Fruit fly (Drosophila melanogaster) whole organism, wandering third instar larva: ENCODE results near the gene CG42673.
A peak's percentile ranks its signal among the peaks of the same experiment; 100 is the strongest.

Experiments used
- Abd-B ChIP-seq: fragments of >200 bp; optimal IDR thresholded peaks from 2 replicates; lab custom pipeline; 2017; ENCODE audit warnings: missing biosample characterization, missing genetic modification characterization
- CG32264 ChIP-seq: fragments of 200-800 bp; sonication (Bioruptor generic); optimal IDR thresholded peaks from 2 replicates; lab custom pipeline; 2016; ENCODE audit warnings: missing biosample characterization, missing genetic modification characterization
- CG9705 ChIP-seq: fragments of 200-800 bp; sonication (Bioruptor generic); optimal IDR thresholded peaks from 2 replicates; lab custom pipeline; 2018; ENCODE audit warnings: missing biosample characterization, mild to moderate bottlenecking, missing genetic modification characterization
- CrebA ChIP-seq: fragments of 200-800 bp; sonication (Bioruptor generic); optimal IDR thresholded peaks from 2 replicates; lab custom pipeline; 2016; ENCODE audit warnings: missing biosample characterization, mild to moderate bottlenecking, missing genetic modification characterization, borderline replicate concordance
- Dfd ChIP-seq: fragments of >200 bp; optimal IDR thresholded peaks from 2 replicates; lab custom pipeline; 2017; ENCODE audit warnings: missing biosample characterization, missing genetic modification characterization
- Dif ChIP-seq: fragments of 200-275, 200-300 bp; sonication (Bioruptor generic); optimal IDR thresholded peaks from 2 replicates; lab custom pipeline; 2018; ENCODE audit warnings: missing biosample characterization, missing genetic modification characterization; ENCODE audit not compliant: partially characterized antibody
- GATAd ChIP-seq: sonication (Bioruptor generic); optimal IDR thresholded peaks from 2 replicates; lab custom pipeline; 2016; ENCODE audit warnings: missing biosample characterization, missing genetic modification characterization
- HLH106 ChIP-seq: fragments of 200-800 bp; optimal IDR thresholded peaks from 3 replicates; lab custom pipeline; 2019; ENCODE audit warnings: missing biosample characterization, mild to moderate bottlenecking, missing genetic modification characterization, moderate library complexity
- Hnf4 ChIP-seq: fragments of 200-800 bp; sonication (Bioruptor generic); optimal IDR thresholded peaks from 2 replicates; lab custom pipeline; 2016; ENCODE audit warnings: missing biosample characterization, mild to moderate bottlenecking, missing genetic modification characterization
- Hr78 ChIP-seq: fragments of >200 bp; optimal IDR thresholded peaks from 2 replicates; lab custom pipeline; 2017; ENCODE audit warnings: missing biosample characterization, missing genetic modification characterization
- Hr83 ChIP-seq: fragments of 200-300 bp; sonication (Bioruptor generic); optimal IDR thresholded peaks from 2 replicates; lab custom pipeline; 2016; ENCODE audit warnings: missing biosample characterization, mild to moderate bottlenecking, missing genetic modification characterization, moderate library complexity; ENCODE audit not compliant: poor library complexity, severe bottlenecking
- Jra ChIP-seq: sonication (Bioruptor generic); optimal IDR thresholded peaks from 2 replicates; lab custom pipeline; 2016; ENCODE audit warnings: missing biosample characterization, missing genetic modification characterization
- Mio ChIP-seq: sonication (Bioruptor generic); optimal IDR thresholded peaks from 2 replicates; lab custom pipeline; 2016; ENCODE audit warnings: missing biosample characterization, missing genetic modification characterization
- Myc ChIP-seq: fragments of >200 bp; optimal IDR thresholded peaks from 2 replicates; lab custom pipeline; 2017
- N ChIP-seq: fragments of >200 bp; optimal IDR thresholded peaks from 2 replicates; lab custom pipeline; 2018; ENCODE audit warnings: missing biosample characterization, missing external identifiers, missing genetic modification characterization
- OdsH ChIP-seq: fragments of 200-800 bp; sonication (Bioruptor generic); optimal IDR thresholded peaks from 2 replicates; lab custom pipeline; 2016; ENCODE audit warnings: missing biosample characterization, mild to moderate bottlenecking, missing genetic modification characterization
- Rel ChIP-seq, 2 experiments: fragments of 200-800 bp; sonication (Bioruptor generic) in 1 of 2; optimal IDR thresholded peaks; 2 replicates in 1 of 2; 3 replicates in 1 of 2; lab custom pipeline; 2016 to 2019; ENCODE audit warnings: mild to moderate bottlenecking in 2 of 2, missing biosample characterization in 2 of 2, missing genetic modification characterization in 2 of 2, moderate library complexity in 1 of 2
- Sp1 ChIP-seq: fragments of 200-800 bp; sonication (Bioruptor generic); optimal IDR thresholded peaks from 3 replicates; lab custom pipeline; 2019; ENCODE audit warnings: missing biosample characterization, mild to moderate bottlenecking, missing genetic modification characterization, moderate library complexity
- Vsx2 ChIP-seq: fragments of 200-300, 225-300 bp; sonication (Bioruptor generic); optimal IDR thresholded peaks from 2 replicates; lab custom pipeline; 2018; ENCODE audit warnings: missing biosample characterization, missing genetic modification characterization; ENCODE audit not compliant: partially characterized antibody
- br ChIP-seq: fragments of 200-800 bp; sonication (Bioruptor generic); optimal IDR thresholded peaks from 2 replicates; lab custom pipeline; 2016; ENCODE audit warnings: missing biosample characterization, missing genetic modification characterization
- brk ChIP-seq: fragments of 200-800 bp; sonication (Bioruptor generic); optimal IDR thresholded peaks from 2 replicates; lab custom pipeline; 2016; ENCODE audit warnings: missing biosample characterization, mild to moderate bottlenecking, missing genetic modification characterization
- dl ChIP-seq, 2 experiments: fragments of 175-275, 200-275 bp in 1 of 2; fragments of 200-275 bp in 1 of 2; sonication (Bioruptor generic); optimal IDR thresholded peaks; lab custom pipeline; 2018; ENCODE audit warnings: mild to moderate bottlenecking in 2 of 2, missing biosample characterization in 2 of 2, missing genetic modification characterization in 2 of 2, moderate library complexity in 2 of 2; ENCODE audit not compliant: partially characterized antibody in 2 of 2, insufficient read depth in 1 of 2
- dmrt93B ChIP-seq: fragments of 200-800 bp; sonication (Bioruptor generic); optimal IDR thresholded peaks from 2 replicates; lab custom pipeline; 2018; ENCODE audit warnings: missing biosample characterization, mild to moderate bottlenecking, missing genetic modification characterization
- dsf ChIP-seq: sonication (Bioruptor generic); optimal IDR thresholded peaks from 2 replicates; lab custom pipeline; 2016; ENCODE audit warnings: missing biosample characterization, missing genetic modification characterization, borderline replicate concordance
- ey ChIP-seq: fragments of 200-800 bp; sonication (Bioruptor generic); optimal IDR thresholded peaks from 2 replicates; lab custom pipeline; 2016; ENCODE audit warnings: missing biosample characterization, missing genetic modification characterization
- foxo ChIP-seq, 2 experiments: fragments of 200-800 bp; sonication (Bioruptor generic); optimal IDR thresholded peaks; 2 replicates in 1 of 2; 3 replicates in 1 of 2; lab custom pipeline; 2016 to 2017; ENCODE audit warnings: missing biosample characterization in 2 of 2, missing genetic modification characterization in 2 of 2
- fru ChIP-seq: fragments of 200-800 bp; sonication (Bioruptor generic); optimal IDR thresholded peaks from 3 replicates; lab custom pipeline; 2016; ENCODE audit warnings: missing biosample characterization, mild to moderate bottlenecking, missing genetic modification characterization
- h ChIP-seq: fragments of 200-800 bp; sonication (Bioruptor generic); optimal IDR thresholded peaks from 3 replicates; lab custom pipeline; 2016; ENCODE audit warnings: missing biosample characterization, mild to moderate bottlenecking, missing genetic modification characterization
- jim ChIP-seq: fragments of 175-275, 200-325 bp; sonication (Bioruptor generic); optimal IDR thresholded peaks from 2 replicates; lab custom pipeline; 2016; ENCODE audit warnings: missing biosample characterization, mild to moderate bottlenecking, missing genetic modification characterization
- lola ChIP-seq: fragments of >200 bp; optimal IDR thresholded peaks from 2 replicates; lab custom pipeline; 2017; ENCODE audit warnings: missing biosample characterization, missing genetic modification characterization
- pan ChIP-seq: fragments of >200 bp; optimal IDR thresholded peaks from 2 replicates; lab custom pipeline; 2017
- psq ChIP-seq: fragments of 200-800 bp; sonication (Bioruptor generic); optimal IDR thresholded peaks from 3 replicates; lab custom pipeline; 2017; ENCODE audit warnings: missing biosample characterization, mild to moderate bottlenecking, missing genetic modification characterization, moderate library complexity
- rgr ChIP-seq: fragments of 200-800 bp; sonication (Bioruptor generic); optimal IDR thresholded peaks from 3 replicates; lab custom pipeline; 2016; ENCODE audit warnings: missing biosample characterization, mild to moderate bottlenecking, missing genetic modification characterization
- sage ChIP-seq: fragments of 200-800 bp; sonication (Bioruptor generic); optimal IDR thresholded peaks from 2 replicates; lab custom pipeline; 2016; ENCODE audit warnings: missing biosample characterization, mild to moderate bottlenecking, missing genetic modification characterization
- sv ChIP-seq: fragments of 200-800 bp; sonication (Bioruptor generic); optimal IDR thresholded peaks from 3 replicates; lab custom pipeline; 2016; ENCODE audit warnings: missing biosample characterization, missing genetic modification characterization
- tai ChIP-seq: sonication (Bioruptor generic); optimal IDR thresholded peaks from 2 replicates; lab custom pipeline; 2016; ENCODE audit warnings: missing biosample characterization, missing genetic modification characterization
- usp ChIP-seq: fragments of >200 bp; optimal IDR thresholded peaks from 2 replicates; lab custom pipeline; 2017; ENCODE audit warnings: missing biosample characterization, missing genetic modification characterization
- woc ChIP-seq: sonication (Bioruptor generic); optimal IDR thresholded peaks from 2 replicates; lab custom pipeline; 2016; ENCODE audit warnings: missing biosample characterization, mild to moderate bottlenecking, missing genetic modification characterization

Gene CG42673

DNA sequence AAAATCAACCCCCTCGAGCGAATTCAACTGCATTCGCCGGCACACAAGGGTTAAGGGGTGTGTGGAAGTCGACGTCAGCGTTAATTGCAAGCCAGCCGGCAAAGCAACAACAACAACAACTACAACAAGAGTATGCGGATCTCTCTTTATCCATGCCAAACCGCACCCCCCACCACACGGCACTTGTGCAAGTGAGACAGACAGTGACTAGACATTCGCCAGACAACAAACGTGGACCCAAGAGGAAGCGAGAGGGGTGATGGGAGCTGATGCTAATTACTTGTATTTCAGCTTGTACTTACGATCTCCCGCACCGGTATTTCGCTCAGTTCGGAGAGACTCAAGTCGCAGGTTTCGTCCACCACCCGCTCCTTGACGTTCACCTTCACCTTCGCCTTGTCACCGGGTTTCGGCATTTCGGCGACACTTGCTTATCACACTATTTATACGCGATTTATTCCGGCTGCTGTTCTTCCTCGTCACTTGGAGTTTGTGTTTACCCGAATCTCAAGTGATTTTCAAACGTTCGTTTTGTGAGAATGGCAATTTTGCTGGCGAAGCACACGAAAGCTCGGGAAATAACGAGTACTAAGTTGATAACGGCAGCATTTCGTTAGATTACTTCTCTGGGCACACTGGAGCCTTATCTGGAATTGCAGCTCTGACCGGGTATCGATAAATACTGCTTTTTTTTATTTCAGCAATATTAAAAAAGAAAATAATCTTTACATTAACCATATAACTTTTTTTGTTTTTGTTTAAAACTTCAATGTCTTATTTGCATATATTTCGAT lies 37.8 kb upstream of the CG42673 start, which contains the start of gene CG3408:
Gene CG3408, minus strand, starts transcription at position 547 of the 794 bp plus-strand sequence.
- TF ChIP-seq Vsx2 (GFP tag; lab: Kevin White, UChicago) (peak; percentile 92), sage (GFP tag; lab: Kevin White, UChicago) (no peak), dl (GFP tag; optimal IDR thresholded peaks at IDR 0.05; lab: Kevin White, UChicago; ENCODE audit: insufficient read depth in 1 of 2, partially characterized antibody in 2 of 2) (peak in 1 of 2 experiments; percentile 9), pan (no peak), woc (GFP tag; lab: Kevin White, UChicago) (peak; percentile 30), Myc (lab: Kevin White, UChicago) (peak; percentile 18), h (GFP tag; lab: Kevin White, UChicago) (peak; percentile 30), jim (GFP tag; lab: Kevin White, UChicago) (no peak), foxo (GFP tag; optimal IDR thresholded peaks at IDR 0.05; lab: Kevin White, UChicago) (peak in 1 of 2 experiments; percentile 30), ey (no peak), tai (GFP tag; lab: Kevin White, UChicago) (peak; percentile 21), Rel (GFP tag; optimal IDR thresholded peaks at IDR 0.05; lab: Kevin White, UChicago) (no peak), Rel (tag; optimal IDR thresholded peaks at IDR 0.05; lab: Kevin White, UChicago) (peak; percentile 88), Sp1 (GFP tag; lab: Kevin White, UChicago) (peak; percentile 3), psq (GFP tag; lab: Kevin White, UChicago) (peak; percentile 10), Jra (GFP tag; lab: Kevin White, UChicago) (peak; percentile 7), brk (GFP tag; lab: Kevin White, UChicago) (peak; percentile 45), Dfd (GFP tag; lab: Kevin White, UChicago) (no peak), fru (peak; percentile 9)

DNA sequence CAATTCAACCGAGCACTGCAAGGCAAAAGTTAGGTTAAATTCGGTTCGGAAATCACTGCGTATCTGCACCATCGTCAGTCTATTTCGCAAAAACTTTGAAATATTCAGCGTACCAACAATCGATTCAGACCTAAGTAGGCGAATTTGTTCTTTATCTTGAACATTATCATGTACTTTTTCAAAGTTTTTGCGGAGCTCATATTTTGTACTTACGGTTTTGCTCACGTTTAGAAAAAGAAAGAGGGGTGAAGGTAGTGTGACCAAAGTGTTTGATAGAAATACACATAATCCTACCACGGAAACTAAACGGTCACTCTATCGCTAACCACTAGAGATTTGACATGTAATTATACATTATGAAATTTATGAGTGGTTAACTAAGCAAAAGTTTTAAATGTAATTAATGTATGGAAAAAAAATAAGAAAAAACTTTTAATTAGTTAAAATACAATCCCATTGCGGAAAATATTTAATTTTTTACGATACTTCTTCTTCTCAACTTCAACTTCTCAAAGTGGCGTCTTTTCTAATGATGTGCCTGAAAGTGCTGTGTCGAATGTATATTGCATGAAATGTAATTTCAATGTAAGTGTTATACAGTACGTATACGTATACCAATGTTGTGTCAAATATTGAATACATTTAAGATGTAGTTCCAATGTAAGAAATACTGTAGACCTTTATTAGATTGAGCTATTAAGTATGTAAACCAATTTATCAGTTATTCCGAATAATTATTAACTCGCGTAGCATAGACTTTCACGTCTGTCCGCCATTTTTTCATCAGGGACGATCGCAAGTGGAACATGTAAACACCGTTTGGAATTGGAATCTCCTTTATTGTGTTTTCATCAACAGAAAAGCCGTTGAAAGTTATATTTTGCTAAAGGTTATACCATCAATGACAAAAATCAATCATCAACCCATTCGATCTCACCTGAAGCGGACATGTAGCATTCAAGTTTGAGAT lies 35.4 kb upstream of the CG42673 start, which contains the start of gene RpS9:
Gene RpS9, minus strand, starts transcription at position 245 of the 970 bp plus-strand sequence.
- TF ChIP-seq Hnf4 (GFP tag; lab: Kevin White, UChicago) (peak; percentile 27), usp (GFP tag; lab: Kevin White, UChicago) (no peak), dmrt93B (GFP tag; lab: Kevin White, UChicago) (no peak), tai (GFP tag; lab: Kevin White, UChicago) (peak; percentile 39), br (peak; percentile 6), HLH106 (tag; lab: Kevin White, UChicago) (peak; percentile 8), Dif (GFP tag; lab: Kevin White, UChicago) (no peak), CG32264 (GFP tag; lab: Kevin White, UChicago) (no peak), Vsx2 (GFP tag; lab: Kevin White, UChicago) (no peak), pan (no peak), Hr78 (GFP tag; lab: Kevin White, UChicago) (no peak), woc (GFP tag; lab: Kevin White, UChicago) (no peak), dsf (GFP tag; lab: Kevin White, UChicago) (no peak), lola (GFP tag; lab: Kevin White, UChicago) (no peak), ey (no peak), GATAd (GFP tag; lab: Kevin White, UChicago) (no peak), N (GFP tag; lab: Kevin White, UChicago) (no peak), Mio (GFP tag; lab: Kevin White, UChicago) (no peak), Abd-B (GFP tag; lab: Kevin White, UChicago) (no peak), CrebA (GFP tag; lab: Kevin White, UChicago) (no peak), fru (no peak), foxo (GFP tag; optimal IDR thresholded peaks at IDR 0.05; lab: Kevin White, UChicago) (peak in 1 of 2 experiments; percentile 33), Rel (GFP tag; optimal IDR thresholded peaks at IDR 0.05; lab: Kevin White, UChicago) (no peak), Rel (tag; optimal IDR thresholded peaks at IDR 0.05; lab: Kevin White, UChicago) (peak; percentile 48), psq (GFP tag; lab: Kevin White, UChicago) (no peak), Jra (GFP tag; lab: Kevin White, UChicago) (peak; percentile 25), jim (GFP tag; lab: Kevin White, UChicago) (no peak), Hr83 (no peak), sage (GFP tag; lab: Kevin White, UChicago) (no peak), dl (GFP tag; optimal IDR thresholded peaks at IDR 0.05; lab: Kevin White, UChicago; ENCODE audit: insufficient read depth in 1 of 2, partially characterized antibody in 2 of 2) (no peak), Sp1 (GFP tag; lab: Kevin White, UChicago) (peak; percentile 72), sv (GFP tag; lab: Kevin White, UChicago) (no peak), OdsH (GFP tag; lab: Kevin White, UChicago) (peak; percentile 14), Dfd (GFP tag; lab: Kevin White, UChicago) (no peak), h (GFP tag; lab: Kevin White, UChicago) (peak; percentile 31), CG9705 (no peak), rgr (GFP tag; lab: Kevin White, UChicago) (peak; percentile 33), brk (GFP tag; lab: Kevin White, UChicago) (peak; percentile 69), Myc (lab: Kevin White, UChicago) (peak; percentile 7)
